Fruit fly (Drosophila melanogaster): ENCODE results near the gene HGTX.

HGTX gene

dm6 chr3L:14544987-14545943 is 54.1 kb downstream of the HGTX start (continued):
- no peak for TF ChIP-seq CG9797 (GFP tag; optimal IDR thresholded peaks at IDR 0.05)
- TF ChIP-seq CG30403 (GFP tag; optimal IDR thresholded peaks at IDR 0.05), result peak; percentile 63
- TF ChIP-seq dmrt99B (tag; optimal IDR thresholded peaks at IDR 0.05), result peak; percentile 80
- no peak for TF ChIP-seq Fer2 (tag; optimal IDR thresholded peaks at IDR 0.05)
- TF ChIP-seq hbn (GFP tag; IDR thresholded peaks at IDR 0.05; ENCODE audit: partially characterized antibody), result no peak
- peak in 1 of 2 experiments; percentile 48 for TF ChIP-seq Hr78 (GFP tag; optimal IDR thresholded peaks at IDR 0.05)
- TF ChIP-seq zen (tag; optimal IDR thresholded peaks at IDR 0.05), result peak; percentile 2
- no peak for TF ChIP-seq fru (optimal IDR thresholded peaks at IDR 0.05)
- no peak for TF ChIP-seq HmgZ (tag; optimal IDR thresholded peaks at IDR 0.05)
- TF ChIP-seq CG33213 (GFP tag; optimal IDR thresholded peaks at IDR 0.05), result no peak

dm6 chr3L:14543971-14544655 is 55.2 kb downstream of the HGTX start:
- TF ChIP-seq pros (GFP tag; optimal IDR thresholded peaks at IDR 0.05), result peak; percentile 97
- peak; percentile 37; the same call in 1 of the 2 replicates for TF ChIP-seq E2f1 (GFP tag; IDR thresholded peaks at IDR 0.05)
- TF ChIP-seq chm (GFP tag; IDR thresholded peaks at IDR 0.05), result 0 out of 2 replicates have a peak, but pooled peaks have one; percentile 57
- peak; percentile 25 for TF ChIP-seq CG11504 (tag; optimal IDR thresholded peaks at IDR 0.05)
- peak; percentile 14; the same call in 1 of the 3 replicates for TF ChIP-seq row (GFP tag; IDR thresholded peaks at IDR 0.05)
- peak; percentile 58; the same call in 1 of the 2 replicates for TF ChIP-seq ranshi (GFP tag; IDR thresholded peaks at IDR 0.05)
- TF ChIP-seq CG4360 (GFP tag; IDR thresholded peaks at IDR 0.05), result 0 out of 2 replicates have a peak, but pooled peaks have one; percentile 27
- peak; percentile 51 for TF ChIP-seq CG14441 (GFP tag; IDR thresholded peaks at IDR 0.05)
- peak; percentile 40 for TF ChIP-seq CG12071 (GFP tag; optimal IDR thresholded peaks at IDR 0.05)
- TF ChIP-seq mirr (GFP tag; optimal IDR thresholded peaks at IDR 0.05), result peak; percentile 56
- peak; percentile 0 for TF ChIP-seq gem (tag; optimal IDR thresholded peaks at IDR 0.05)
- peak; percentile 71 for TF ChIP-seq lab (GFP tag; optimal IDR thresholded peaks at IDR 0.05)
- TF ChIP-seq CG2889 (GFP tag; IDR thresholded peaks at IDR 0.05), result no peak
- TF ChIP-seq CG6813 (GFP tag; optimal IDR thresholded peaks at IDR 0.05), result peak; percentile 31
- TF ChIP-seq CG18599 (GFP tag; optimal IDR thresholded peaks at IDR 0.05), result peak; percentile 55
- TF ChIP-seq CG15514 (GFP tag; optimal IDR thresholded peaks at IDR 0.05), result peak; percentile 50
- peak; percentile 55 for TF ChIP-seq CG17802 (tag; optimal IDR thresholded peaks at IDR 0.05)
- no peak for TF ChIP-seq lov (optimal IDR thresholded peaks at IDR 0.05)
- TF ChIP-seq lov (GFP tag; IDR thresholded peaks at IDR 0.05), result no peak
- TF ChIP-seq Drgx (GFP tag; IDR thresholded peaks at IDR 0.05), result peak; percentile 64
- peak; percentile 46; the same call in 1 of the 3 replicates for TF ChIP-seq B-H1 (GFP tag; IDR thresholded peaks at IDR 0.05)
- peak; percentile 50 for TF ChIP-seq Nf-YC (tag; optimal IDR thresholded peaks at IDR 0.05)
- TF ChIP-seq CG1832 (GFP tag; optimal IDR thresholded peaks at IDR 0.05), result no peak
- 0 out of 2 replicates have a peak, but pooled peaks have one; percentile 15 for TF ChIP-seq nerfin-2 (GFP tag; IDR thresholded peaks at IDR 0.05; ENCODE audit: partially characterized antibody)
- TF ChIP-seq z (GFP tag; IDR thresholded peaks at IDR 0.05), result 0 out of 3 replicates have a peak, but pooled peaks have one; percentile 43
- no peak for TF ChIP-seq CG34376 (GFP tag; optimal IDR thresholded peaks at IDR 0.05)
- peak; percentile 48; the same call in 1 of the 2 replicates for TF ChIP-seq CG14014 (GFP tag; IDR thresholded peaks at IDR 0.05)
- 0 out of 3 replicates have a peak, but pooled peaks have one; percentile 36 for TF ChIP-seq zfh1 (GFP tag; IDR thresholded peaks at IDR 0.05)
- TF ChIP-seq sob (GFP tag; IDR thresholded peaks at IDR 0.05), result peak; percentile 53
- peak; percentile 33 for TF ChIP-seq Hmr (GFP tag; optimal IDR thresholded peaks at IDR 0.05)
- peak; percentile 35; the same call in 1 of the 3 replicates for TF ChIP-seq CG14860 (GFP tag; IDR thresholded peaks at IDR 0.05; ENCODE audit: partially characterized antibody)
- TF ChIP-seq CG16863 (GFP tag; optimal IDR thresholded peaks at IDR 0.05), result no peak
- no peak for TF ChIP-seq H2.0 (GFP tag; IDR thresholded peaks at IDR 0.05)
- TF ChIP-seq CG17359 (tag; optimal IDR thresholded peaks at IDR 0.05), result peak; percentile 46
- no peak for TF ChIP-seq pnt (GFP tag; optimal IDR thresholded peaks at IDR 0.05)
